Worm (Caenorhabditis elegans) whole organism, late embryonic: ENCODE data around the gene C54H2.4.

Experiments
- F13H6.1 ChIP-seq: sonication (generic microtip); optimal IDR thresholded peaks from 2 replicates; lab custom pipeline; 2016; ENCODE audit warnings: missing genetic modification characterization, missing compliant biosample characterization
- ceh-45 ChIP-seq: fragments of 200-800 bp; sonication (Bioruptor generic); IDR thresholded peaks from 2 replicates; pipeline ENCODE4 v1.3.6; 2022; ENCODE audit warnings: missing genetic modification reagents, missing genetic modification characterization, missing compliant biosample characterization
- ceh-9 ChIP-seq: sonication (generic microtip); optimal IDR thresholded peaks from 2 replicates; lab custom pipeline; 2016; ENCODE audit warnings: mild to moderate bottlenecking, missing genetic modification characterization, inconsistent platforms, missing compliant biosample characterization
- dmd-4 ChIP-seq: sonication (generic microtip); optimal IDR thresholded peaks from 2 replicates; lab custom pipeline; 2016; ENCODE audit warnings: borderline replicate concordance, missing genetic modification characterization, missing compliant biosample characterization
- elt-2 ChIP-seq: sonication (generic microtip); optimal IDR thresholded peaks from 2 replicates; lab custom pipeline; 2016; ENCODE audit warnings: missing genetic modification reagents, missing genetic modification characterization, missing compliant biosample characterization
- hlh-30 ChIP-seq: sonication (generic microtip); optimal IDR thresholded peaks from 2 replicates; lab custom pipeline; 2017; ENCODE audit warnings: antibody characterized with exemption, missing genetic modification characterization, missing compliant biosample characterization; ENCODE audit not compliant: insufficient read depth
- pag-3 ChIP-seq: sonication (generic microtip); optimal IDR thresholded peaks from 2 replicates; lab custom pipeline; 2016; ENCODE audit warnings: missing compliant biosample characterization, missing genetic modification characterization, borderline replicate concordance
- ref-2 ChIP-seq: sonication (generic microtip); optimal IDR thresholded peaks from 2 replicates; lab custom pipeline; 2016; ENCODE audit warnings: missing genetic modification characterization, missing compliant biosample characterization
- unc-55 ChIP-seq: sonication (generic microtip); optimal IDR thresholded peaks from 2 replicates; lab custom pipeline; 2017; ENCODE audit warnings: missing biosample characterization, missing genetic modification reagents, missing genetic modification characterization
- zip-5 ChIP-seq: sonication (generic microtip); optimal IDR thresholded peaks from 2 replicates; lab custom pipeline; 2016; ENCODE audit warnings: missing genetic modification characterization, missing compliant biosample characterization

- TF ChIP-seq zip-5 (tag; lab: Kevin White, UChicago) (no peak), unc-55 (no peak), F13H6.1 (tag; lab: Kevin White, UChicago) (no peak), ref-2 (tag; lab: Kevin White, UChicago) (no peak), dmd-4 (no peak), ceh-9 (tag; lab: Kevin White, UChicago) (no peak), elt-2 (no peak), ceh-45 (no peak), hlh-30 (tag; lab: Kevin White, UChicago) (no peak), pag-3 (tag; lab: Kevin White, UChicago) (no peak)
Measured at ce11 chrX:5720124-5720523, 50.4 kb downstream of the C54H2.4 start, which contains the start of gene C41G11.1.
